Worm (Caenorhabditis elegans) whole organism, L4 larva: ENCODE data around the gene F46F5.7.
A peak's percentile ranks its signal among the peaks of the same experiment; 100 is the strongest.
"Not testable (repeated sequence)": the region's sequence is repeated elsewhere in the genome, so short reads cannot be mapped to it uniquely, and the experiment has no call there.

Source experiments
- D1046.2 ChIP-seq: fragments of 200-800 bp; sonication (Bioruptor generic); IDR thresholded peaks from 2 replicates; pipeline ENCODE4 v1.3.6; 2022; ENCODE audit warnings: missing genetic modification characterization, missing compliant biosample characterization
- F49E8.2 ChIP-seq: sonication (generic microtip); optimal IDR thresholded peaks from 2 replicates; lab custom pipeline; 2016; ENCODE audit warnings: missing compliant biosample characterization, mild to moderate bottlenecking, missing genetic modification characterization, borderline replicate concordance
- R02D3.7 ChIP-seq: fragments of 150-350 bp; sonication (generic microtip); optimal IDR thresholded peaks from 3 replicates; lab custom pipeline; 2014; ENCODE audit warnings: missing biosample characterization, missing genetic modification characterization
- T20F7.1 ChIP-seq: fragments of 200-800 bp; sonication (Bioruptor generic); optimal IDR thresholded peaks from 2 replicates; lab custom pipeline; 2018; ENCODE audit warnings: mild to moderate bottlenecking, missing genetic modification characterization, missing compliant biosample characterization
- Y75B8A.6 ChIP-seq: fragments of 200-800 bp; sonication (Bioruptor generic); IDR thresholded peaks from 2 replicates; pipeline ENCODE4 v1.3.6; 2022; ENCODE audit warnings: missing genetic modification reagents, missing genetic modification characterization, missing compliant biosample characterization
- ZK337.2 ChIP-seq: fragments of 200-800 bp; sonication (Bioruptor generic); IDR thresholded peaks from 2 replicates; pipeline ENCODE4 v1.3.6; 2022; ENCODE audit warnings: missing genetic modification reagents, missing genetic modification characterization, missing compliant biosample characterization
- ZK546.5 ChIP-seq, 2 experiments: sonication (generic microtip); optimal IDR thresholded peaks; 2 replicates each; lab custom pipeline; 2017; ENCODE audit warnings: missing biosample characterization in 2 of 2, missing genetic modification characterization in 2 of 2
- ama-1 ChIP-seq: fragments of 150-350 bp; optimal IDR thresholded peaks from 2 replicates; lab custom pipeline; 2014; ENCODE audit warnings: inconsistent platforms, mixed read lengths
- ceh-28 ChIP-seq: fragments of 150-350 bp; optimal IDR thresholded peaks from 2 replicates; lab custom pipeline; 2014; ENCODE audit warnings: missing biosample characterization, missing genetic modification reagents, missing genetic modification characterization
- ctbp-1 ChIP-seq: fragments of 200-800 bp; sonication (Bioruptor generic); IDR thresholded peaks from 2 replicates; pipeline ENCODE4 v1.3.6; 2022; ENCODE audit warnings: missing genetic modification reagents, missing genetic modification characterization, missing compliant biosample characterization
- daf-16 ChIP-seq, 3 experiments: sonication (generic microtip); optimal IDR thresholded peaks; 2 replicates each; lab custom pipeline; 2016 to 2017; ENCODE audit warnings: missing genetic modification characterization in 3 of 3, missing genetic modification reagents in 3 of 3, mild to moderate bottlenecking in 2 of 3, missing compliant biosample characterization in 2 of 3, missing biosample characterization in 1 of 3, moderate library complexity in 1 of 3
- dmd-8 ChIP-seq: fragments of 200-800 bp; sonication (Bioruptor generic); IDR thresholded peaks from 2 replicates; pipeline ENCODE4 v1.3.6; 2022; ENCODE audit warnings: missing genetic modification characterization, missing compliant biosample characterization
- dve-1 ChIP-seq: sonication (generic microtip); optimal IDR thresholded peaks from 2 replicates; lab custom pipeline; 2017; ENCODE audit warnings: antibody characterized with exemption, mild to moderate bottlenecking, missing genetic modification characterization, missing compliant biosample characterization; ENCODE audit not compliant: insufficient read depth
- gei-8 ChIP-seq: fragments of 200-800 bp; sonication (Bioruptor generic); optimal IDR thresholded peaks from 2 replicates; lab custom pipeline; 2018; ENCODE audit warnings: mild to moderate bottlenecking, missing genetic modification characterization, missing compliant biosample characterization
- hif-1 ChIP-seq, 2 experiments: sonication (generic microtip); optimal IDR thresholded peaks; 2 replicates each; lab custom pipeline; 2016 to 2017; ENCODE audit warnings: missing compliant biosample characterization in 2 of 2, missing genetic modification characterization in 2 of 2, missing genetic modification reagents in 2 of 2, missing genotype in 2 of 2, mild to moderate bottlenecking in 1 of 2
- hlh-11 ChIP-seq: fragments of 200-800 bp; sonication (Bioruptor generic); optimal IDR thresholded peaks from 2 replicates; lab custom pipeline; 2018; ENCODE audit warnings: mild to moderate bottlenecking, missing genetic modification characterization, missing compliant biosample characterization
- lin-1 ChIP-seq: fragments of 200-800 bp; sonication (Bioruptor generic); IDR thresholded peaks from 2 replicates; pipeline ENCODE4 v1.3.6; 2022; ENCODE audit warnings: missing genetic modification reagents, missing genetic modification characterization, missing compliant biosample characterization
- lin-29 ChIP-seq: fragments of 200-800 bp; sonication (Bioruptor generic); IDR thresholded peaks from 2 replicates; pipeline ENCODE4 v1.3.6; 2022; ENCODE audit warnings: missing genetic modification reagents, missing genetic modification characterization, missing compliant biosample characterization
- lsy-2 ChIP-seq, 2 experiments: fragments of 150-350 bp in 1 of 2; sonication (generic microtip) in 1 of 2; optimal IDR thresholded peaks; 2 replicates each; lab custom pipeline; 2014 to 2017; ENCODE audit warnings: missing biosample characterization in 2 of 2, missing genetic modification characterization in 2 of 2
- madf-9 ChIP-seq: fragments of 200-800 bp; sonication (Bioruptor generic); conservative IDR thresholded peaks from 2 replicates; pipeline ENCODE4 v1.3.6; 2022; ENCODE audit warnings: missing genetic modification reagents, missing genetic modification characterization, missing compliant biosample characterization
- mdl-1 ChIP-seq, 2 experiments: fragments of 150-350 bp in 1 of 2; sonication (generic microtip) in 1 of 2; optimal IDR thresholded peaks; 2 replicates each; lab custom pipeline; 2014 to 2017; ENCODE audit warnings: missing biosample characterization in 2 of 2, missing genetic modification characterization in 2 of 2
- mep-1 ChIP-seq: fragments of 150-350 bp; sonication (generic microtip); optimal IDR thresholded peaks from 3 replicates; lab custom pipeline; 2014; ENCODE audit warnings: missing biosample characterization, missing genetic modification characterization
- mxl-3 ChIP-seq: fragments of 200-800 bp; sonication (Bioruptor generic); optimal IDR thresholded peaks from 2 replicates; lab custom pipeline; 2018; ENCODE audit warnings: mild to moderate bottlenecking, missing genetic modification characterization, missing compliant biosample characterization
- nhr-42 ChIP-seq: fragments of 200-800 bp; sonication (Bioruptor generic); IDR thresholded peaks from 2 replicates; pipeline ENCODE4 v1.3.6; 2022; ENCODE audit warnings: missing genetic modification characterization, missing compliant biosample characterization
- nhr-6 ChIP-seq: fragments of 150-350 bp; optimal IDR thresholded peaks from 2 replicates; lab custom pipeline; 2014; ENCODE audit warnings: missing biosample characterization, missing genetic modification characterization
- nhr-76 ChIP-seq: fragments of 150-350 bp; optimal IDR thresholded peaks from 2 replicates; lab custom pipeline; 2014; ENCODE audit warnings: missing biosample characterization, missing genetic modification characterization
- pqm-1 ChIP-seq: sonication (generic microtip); optimal IDR thresholded peaks from 2 replicates; lab custom pipeline; 2017; ENCODE audit warnings: missing biosample characterization, missing genetic modification characterization
- rbr-2 ChIP-seq: sonication (generic microtip); optimal IDR thresholded peaks from 2 replicates; lab custom pipeline; 2016; ENCODE audit warnings: missing genotype, missing genetic modification characterization, missing compliant biosample characterization
- set-16 ChIP-seq: fragments of 200-800 bp; sonication (Bioruptor generic); IDR thresholded peaks from 2 replicates; pipeline ENCODE4 v1.3.6; 2022; ENCODE audit warnings: missing genetic modification reagents, missing genetic modification characterization, missing compliant biosample characterization
- skn-1 ChIP-seq: fragments of 150-350 bp; optimal IDR thresholded peaks from 2 replicates; lab custom pipeline; 2014; ENCODE audit warnings: missing biosample characterization, missing genetic modification characterization
- snpc-1.2 ChIP-seq: fragments of 200-800 bp; sonication (Bioruptor generic); IDR thresholded peaks from 2 replicates; pipeline ENCODE4 v1.3.6; 2022; ENCODE audit warnings: missing genetic modification reagents, missing genetic modification characterization, missing compliant biosample characterization
- tra-1 ChIP-seq: fragments of 200-800 bp; sonication (Bioruptor generic); IDR thresholded peaks from 2 replicates; pipeline ENCODE4 v1.3.6; 2022; ENCODE audit warnings: missing genetic modification reagents, missing genetic modification characterization, missing compliant biosample characterization
- unc-39 ChIP-seq: sonication (generic microtip); optimal IDR thresholded peaks from 2 replicates; lab custom pipeline; 2017; ENCODE audit warnings: missing biosample characterization, missing genetic modification characterization
- unc-62 ChIP-seq, 3 experiments: fragments of 150-350 bp in 1 of 3; sonication (generic microtip); optimal IDR thresholded peaks in 2 of 3; peaks in 1 of 3; 1 replicate in 1 of 3; 2 replicates in 2 of 3; lab custom pipeline; 2014 to 2017; ENCODE audit warnings: missing biosample characterization in 3 of 3, missing genetic modification characterization in 3 of 3, missing genetic modification reagents in 3 of 3, missing genotype in 1 of 3
- zfp-3 ChIP-seq: fragments of 200-800 bp; sonication (Bioruptor generic); conservative IDR thresholded peaks from 2 replicates; pipeline ENCODE4 v1.3.6; 2022; ENCODE audit warnings: missing genetic modification reagents, missing genetic modification characterization, missing compliant biosample characterization

F46F5.7 gene

DNA sequence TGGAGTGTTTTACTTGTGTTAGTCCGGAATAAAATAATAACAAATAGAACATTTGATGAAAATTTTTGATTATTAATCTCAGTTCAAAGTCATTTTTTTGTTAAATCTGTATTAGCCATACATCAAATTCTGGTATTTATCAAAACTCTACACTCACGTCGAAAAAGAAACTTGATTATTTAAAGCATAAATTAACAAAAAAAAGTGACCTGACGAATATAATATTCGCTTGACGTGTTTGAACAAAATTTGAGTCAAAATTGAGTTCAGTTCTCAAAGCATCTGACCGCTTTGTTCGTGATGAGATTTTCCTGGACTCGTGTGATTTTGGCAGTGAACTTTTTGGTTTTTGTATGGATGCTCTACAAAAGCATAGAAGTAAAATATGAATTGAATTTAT, 3.1 kb upstream of the F46F5.7 start, which contains the start of gene F46F5.10:
Gene F46F5.10, plus strand, starts transcription at position 301 of the 400 bp plus-strand sequence.
- no peak for TF ChIP-seq ZK546.5 (tag; optimal IDR thresholded peaks at IDR 0.05; lab: Kevin White, UChicago)
- TF ChIP-seq, all 104 proteins: peak for 0

DNA sequence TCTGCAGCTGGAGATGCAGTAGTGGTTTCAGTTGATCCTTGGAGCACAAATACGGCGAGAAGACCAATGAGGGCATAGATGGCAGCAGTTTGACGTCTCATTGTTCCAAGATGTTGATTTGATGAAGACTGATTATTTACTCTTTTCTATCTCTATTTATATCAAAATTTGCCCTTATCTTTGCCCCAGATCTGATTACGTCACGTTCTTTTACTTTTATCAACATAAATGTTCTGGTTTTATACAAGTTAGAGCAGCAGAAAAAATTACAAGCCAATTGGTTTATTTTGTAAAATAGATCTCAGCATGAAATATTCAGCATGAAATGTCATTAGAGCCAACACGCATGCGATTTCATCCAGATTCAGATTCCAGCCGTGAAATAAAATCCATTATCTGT, 2.3 kb upstream of the F46F5.7 start, which contains the start of gene msrp-4:
Gene msrp-4, minus strand, starts transcription at position 101 of the 400 bp plus-strand sequence.
- not testable (repeated sequence) for TF ChIP-seq nhr-76 (tag; lab: Kevin White, UChicago); daf-16 (GFP tag; optimal IDR thresholded peaks at IDR 0.05; lab: Kevin White, UChicago); daf-16 (tag; optimal IDR thresholded peaks at IDR 0.05; lab: Kevin White, UChicago); ama-1 (lab: Kevin White, UChicago)

DNA sequence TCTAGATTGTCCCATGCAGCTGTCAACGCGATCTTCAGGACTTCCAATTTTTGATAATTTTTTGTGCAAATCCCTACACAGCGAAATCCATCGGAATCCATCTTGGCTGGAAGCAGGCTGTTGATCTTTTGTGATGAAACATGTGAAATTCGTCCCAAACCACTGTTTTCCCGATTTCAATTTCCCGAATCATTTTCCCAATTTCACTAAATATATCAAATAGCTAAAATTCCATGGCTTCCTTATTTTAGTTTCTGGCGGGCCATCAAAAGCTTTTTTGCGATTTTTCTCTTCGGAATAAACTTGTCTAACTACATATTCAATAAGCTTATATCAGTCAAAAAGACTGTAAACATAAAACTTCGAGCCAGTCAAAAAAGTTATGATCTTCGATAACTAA, 1.1 kb upstream of the F46F5.7 start, which contains the start of gene F46F5.8:
Gene F46F5.8, minus strand, starts transcription at position 101 of the 400 bp plus-strand sequence.
- no peak for TF ChIP-seq F49E8.2 (tag; lab: Kevin White, UChicago)
- TF ChIP-seq unc-62 (GFP tag; optimal IDR thresholded peaks at IDR 0.05 in 1 of 2; lab: Kevin White, UChicago): peak in 1 of 2 experiments; percentile 73
- TF ChIP-seq unc-62 (tag; optimal IDR thresholded peaks at IDR 0.05; lab: Kevin White, UChicago): no peak

DNA sequence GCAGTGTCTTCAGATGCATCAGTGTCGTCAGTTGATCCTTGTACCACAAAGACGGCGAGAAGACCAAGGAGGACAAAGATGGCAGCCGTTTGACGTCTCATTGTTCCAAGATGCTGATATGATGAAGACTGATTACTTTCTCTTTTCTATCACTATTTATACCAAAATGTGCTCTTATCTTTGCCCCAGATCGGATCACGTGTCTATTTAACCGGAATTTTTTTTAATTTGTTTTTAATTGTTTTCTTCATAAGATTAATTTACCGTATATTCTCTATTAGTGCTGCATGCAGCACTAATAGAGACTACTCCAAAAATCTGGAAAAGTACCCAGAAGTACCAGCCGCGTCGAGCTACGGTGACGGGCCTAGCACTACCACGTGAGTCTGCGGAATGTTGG, 5.7 kb downstream of the F46F5.7 start, which contains the start of gene msrp-3:
Gene msrp-3, minus strand, starts transcription at position 101 of the 400 bp plus-strand sequence.
- no peak for TF ChIP-seq hif-1 (tag; optimal IDR thresholded peaks at IDR 0.05; lab: Kevin White, UChicago)
- no peak for TF ChIP-seq mdl-1 (tag; optimal IDR thresholded peaks at IDR 0.05; lab: Kevin White, UChicago)
- TF ChIP-seq R02D3.7: no peak
- no peak for TF ChIP-seq gei-8 (GFP tag; lab: Kevin White, UChicago)
- no peak for TF ChIP-seq ceh-28
- no peak for TF ChIP-seq mep-1
- no peak for TF ChIP-seq tra-1 (GFP tag; lab: Robert Waterston, UW)
- no peak for TF ChIP-seq skn-1 (tag; lab: Kevin White, UChicago)
- no peak for TF ChIP-seq nhr-42 (GFP tag; lab: Robert Waterston, UW)
- no peak for TF ChIP-seq unc-39 (tag; lab: Kevin White, UChicago)
- TF ChIP-seq ctbp-1 (GFP tag; lab: Robert Waterston, UW): no peak
- no peak for TF ChIP-seq dve-1
- no peak for TF ChIP-seq snpc-1.2
- TF ChIP-seq unc-62 (GFP tag; optimal IDR thresholded peaks at IDR 0.05 in 1 of 2; lab: Kevin White, UChicago): no peak
- no peak for TF ChIP-seq unc-62 (tag; optimal IDR thresholded peaks at IDR 0.05; lab: Kevin White, UChicago)
- TF ChIP-seq Y75B8A.6 (GFP tag; lab: Robert Waterston, UW): no peak
- TF ChIP-seq, all 104 proteins: peak for 0

DNA sequence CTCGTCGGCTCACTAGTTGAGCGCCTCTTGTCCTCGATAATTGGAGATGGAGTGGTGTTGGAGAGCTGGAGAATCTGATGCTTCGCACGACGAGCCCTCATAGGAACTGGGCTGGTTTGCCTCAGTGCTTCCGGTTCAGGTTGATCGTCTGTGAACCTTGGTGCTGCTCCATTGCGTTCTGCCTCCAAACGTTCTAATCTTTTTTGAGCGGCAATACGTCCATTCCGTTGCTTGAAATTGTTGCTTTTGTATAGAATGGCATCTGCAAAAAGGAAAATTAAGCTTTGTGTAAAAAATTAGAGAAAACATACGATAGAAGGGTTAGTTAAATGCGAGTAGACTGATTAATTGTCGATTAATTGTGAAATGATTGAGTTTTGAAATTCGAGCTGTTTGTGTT, 7.5 kb downstream of the F46F5.7 start, which contains the start of gene F46F5.5:
Gene F46F5.5, minus strand, starts transcription at position 101 of the 400 bp plus-strand sequence.
- TF ChIP-seq nhr-6 (no peak), set-16 (GFP tag; lab: Robert Waterston, UW) (no peak; the same call in 1 of the 2 replicates), dmd-8 (no peak), T20F7.1 (GFP tag; lab: Kevin White, UChicago) (no peak), rbr-2 (tag; lab: Kevin White, UChicago) (no peak), D1046.2 (no peak), madf-9 (GFP tag; lab: Robert Waterston, UW) (no peak), mxl-3 (GFP tag; lab: Kevin White, UChicago) (no peak), lin-1 (GFP tag; lab: Robert Waterston, UW) (no peak), ZK337.2 (no peak), Y75B8A.6 (GFP tag; lab: Robert Waterston, UW) (no peak), hlh-11 (tag; lab: Kevin White, UChicago) (no peak), lsy-2 (tag; optimal IDR thresholded peaks at IDR 0.05; lab: Kevin White, UChicago) (no peak), skn-1 (tag; lab: Kevin White, UChicago) (no peak), pqm-1 (tag; lab: Kevin White, UChicago) (no peak), lin-29 (GFP tag; lab: Robert Waterston, UW) (no peak), zfp-3 (GFP tag; lab: Robert Waterston, UW) (no peak)
- TF ChIP-seq, all 104 proteins: peak for 0
